Fruit fly (Drosophila melanogaster): ENCODE results near the gene CG42675.

The CG42675 gene

dm6 chr3R:5778731-5779593 lies 34.4 kb upstream of the CG42675 start, which contains the start of gene jagn (continued):
- TF ChIP-seq D (optimal IDR thresholded peaks at IDR 0.05), result no peak
- TF ChIP-seq D (GFP tag; optimal IDR thresholded peaks at IDR 0.05), result no peak
- TF ChIP-seq CG7357 (GFP tag; IDR thresholded peaks at IDR 0.05), result no peak
- TF ChIP-seq Dip2 (GFP tag; IDR thresholded peaks at IDR 0.05), result no peak
- no peak for TF ChIP-seq mirr (GFP tag; optimal IDR thresholded peaks at IDR 0.05)
- peak; percentile 46 for TF ChIP-seq CG8089 (GFP tag; optimal IDR thresholded peaks at IDR 0.05)
- peak; percentile 58 for TF ChIP-seq tin (GFP tag; optimal IDR thresholded peaks at IDR 0.05)
- TF ChIP-seq CG4282 (GFP tag; optimal IDR thresholded peaks at IDR 0.05), result peak; percentile 12
- TF ChIP-seq rib (GFP tag; IDR thresholded peaks at IDR 0.05), result peak; percentile 55; the same call in 1 of the 2 replicates
- no peak for TF ChIP-seq dmrt99B (tag; optimal IDR thresholded peaks at IDR 0.05)
- TF ChIP-seq CoRest (tag; optimal IDR thresholded peaks at IDR 0.05), result peak; percentile 82
- peak; percentile 4 for TF ChIP-seq gcm2 (GFP tag; optimal IDR thresholded peaks at IDR 0.05)
- TF ChIP-seq tll (GFP tag; optimal IDR thresholded peaks at IDR 0.05), result no peak
- TF ChIP-seq CG43689 (GFP tag; IDR thresholded peaks at IDR 0.05), result no peak
- TF ChIP-seq Lpt (GFP tag; optimal IDR thresholded peaks at IDR 0.05), result no peak
- TF ChIP-seq CG12236 (GFP tag; optimal IDR thresholded peaks at IDR 0.05), result no peak
- TF ChIP-seq prd (optimal IDR thresholded peaks at IDR 0.05), result no peak
- peak; percentile 53; the same call in 1 of the 3 replicates for TF ChIP-seq prd (GFP tag; IDR thresholded peaks at IDR 0.05)
- TF ChIP-seq ab (GFP tag; optimal IDR thresholded peaks at IDR 0.05), result peak; percentile 11
- peak; percentile 60 for TF ChIP-seq bab2 (GFP tag; optimal IDR thresholded peaks at IDR 0.05)
- TF ChIP-seq CG17568 (GFP tag; optimal IDR thresholded peaks at IDR 0.05), result no peak
- peak; percentile 77 for TF ChIP-seq kni (GFP tag; optimal IDR thresholded peaks at IDR 0.05)
- TF ChIP-seq h (optimal IDR thresholded peaks at IDR 0.05), result no peak
- no peak for TF ChIP-seq eyg (GFP tag; optimal IDR thresholded peaks at IDR 0.05)
- peak; percentile 71 for TF ChIP-seq chm (GFP tag; IDR thresholded peaks at IDR 0.05)
- TF ChIP-seq chn (GFP tag; optimal IDR thresholded peaks at IDR 0.05), result peak; percentile 77
- TF ChIP-seq Sox102F (GFP tag; optimal IDR thresholded peaks at IDR 0.05), result peak; percentile 26
- TF ChIP-seq CG12299 (tag; optimal IDR thresholded peaks at IDR 0.05), result no peak
- peak; percentile 66 for TF ChIP-seq CG9215 (GFP tag; IDR thresholded peaks at IDR 0.05)
- TF ChIP-seq fd102C (GFP tag; optimal IDR thresholded peaks at IDR 0.05), result no peak
- TF ChIP-seq odd (GFP tag; optimal IDR thresholded peaks at IDR 0.05), result peak; percentile 30
- no peak for TF ChIP-seq CG7745 (tag; optimal IDR thresholded peaks at IDR 0.05)
- TF ChIP-seq amos (GFP tag; IDR thresholded peaks at IDR 0.05; ENCODE audit: partially characterized antibody), result peak; percentile 100
- no peak for TF ChIP-seq seq (GFP tag; IDR thresholded peaks at IDR 0.05)
- no peak for TF ChIP-seq CG10959 (GFP tag; IDR thresholded peaks at IDR 0.05)
- TF ChIP-seq MESR4 (GFP tag; optimal IDR thresholded peaks at IDR 0.05), result peak; percentile 93
- TF ChIP-seq HLH54F (GFP tag; optimal IDR thresholded peaks at IDR 0.05), result peak; percentile 80
- TF ChIP-seq Drgx (GFP tag; IDR thresholded peaks at IDR 0.05), result no peak; the same call in 1 of the 2 replicates
- no peak for TF ChIP-seq BtbVII (GFP tag; optimal IDR thresholded peaks at IDR 0.05)
- no peak for TF ChIP-seq kay (GFP tag; optimal IDR thresholded peaks at IDR 0.05)
- TF ChIP-seq Hr3 (GFP tag; optimal IDR thresholded peaks at IDR 0.05), result peak; percentile 45
- peak; percentile 40; the same call in 2 of the 3 replicates for TF ChIP-seq tgo (GFP tag; IDR thresholded peaks at IDR 0.05)
- no peak for TF ChIP-seq gt (GFP tag; IDR thresholded peaks at IDR 0.05)
- TF ChIP-seq Deaf1 (tag; optimal IDR thresholded peaks at IDR 0.05), result peak; percentile 41
- peak; percentile 42 for TF ChIP-seq CG3163 (GFP tag; optimal IDR thresholded peaks at IDR 0.05)
- peak; percentile 33; the same call in 1 of the 3 replicates for TF ChIP-seq H15 (GFP tag; IDR thresholded peaks at IDR 0.05)
- TF ChIP-seq CG2712 (tag; optimal IDR thresholded peaks at IDR 0.05), result peak; percentile 54
- peak; percentile 14 for TF ChIP-seq da (GFP tag; optimal IDR thresholded peaks at IDR 0.05)
- TF ChIP-seq CG17186 (GFP tag; optimal IDR thresholded peaks at IDR 0.05), result peak; percentile 87
- peak; percentile 65 for TF ChIP-seq CG31441 (GFP tag; IDR thresholded peaks at IDR 0.05)
- no peak for TF ChIP-seq en (GFP tag; optimal IDR thresholded peaks at IDR 0.05)
